Fruit fly (Drosophila melanogaster) whole organism, wandering third instar larva: ENCODE measurements around the gene CtIP.

ENCODE experiments used
- CG32264 ChIP-seq: fragments of 200-800 bp; sonication (Bioruptor generic); optimal IDR thresholded peaks from 2 replicates; lab custom pipeline; 2016; ENCODE audit warnings: missing biosample characterization, missing genetic modification characterization
- CG9705 ChIP-seq: fragments of 200-800 bp; sonication (Bioruptor generic); optimal IDR thresholded peaks from 2 replicates; lab custom pipeline; 2018; ENCODE audit warnings: missing biosample characterization, mild to moderate bottlenecking, missing genetic modification characterization
- CrebA ChIP-seq: fragments of 200-800 bp; sonication (Bioruptor generic); optimal IDR thresholded peaks from 2 replicates; lab custom pipeline; 2016; ENCODE audit warnings: missing biosample characterization, mild to moderate bottlenecking, missing genetic modification characterization, borderline replicate concordance
- Dfd ChIP-seq: fragments of >200 bp; optimal IDR thresholded peaks from 2 replicates; lab custom pipeline; 2017; ENCODE audit warnings: missing biosample characterization, missing genetic modification characterization
- Dif ChIP-seq: fragments of 200-275, 200-300 bp; sonication (Bioruptor generic); optimal IDR thresholded peaks from 2 replicates; lab custom pipeline; 2018; ENCODE audit warnings: missing biosample characterization, missing genetic modification characterization; ENCODE audit not compliant: partially characterized antibody
- GATAd ChIP-seq: sonication (Bioruptor generic); optimal IDR thresholded peaks from 2 replicates; lab custom pipeline; 2016; ENCODE audit warnings: missing biosample characterization, missing genetic modification characterization
- HLH106 ChIP-seq: fragments of 200-800 bp; optimal IDR thresholded peaks from 3 replicates; lab custom pipeline; 2019; ENCODE audit warnings: missing biosample characterization, mild to moderate bottlenecking, missing genetic modification characterization, moderate library complexity
- Hnf4 ChIP-seq: fragments of 200-800 bp; sonication (Bioruptor generic); optimal IDR thresholded peaks from 2 replicates; lab custom pipeline; 2016; ENCODE audit warnings: missing biosample characterization, mild to moderate bottlenecking, missing genetic modification characterization
- Hr78 ChIP-seq: fragments of >200 bp; optimal IDR thresholded peaks from 2 replicates; lab custom pipeline; 2017; ENCODE audit warnings: missing biosample characterization, missing genetic modification characterization
- Hr83 ChIP-seq: fragments of 200-300 bp; sonication (Bioruptor generic); optimal IDR thresholded peaks from 2 replicates; lab custom pipeline; 2016; ENCODE audit warnings: missing biosample characterization, mild to moderate bottlenecking, missing genetic modification characterization, moderate library complexity; ENCODE audit not compliant: poor library complexity, severe bottlenecking
- Jra ChIP-seq: sonication (Bioruptor generic); optimal IDR thresholded peaks from 2 replicates; lab custom pipeline; 2016; ENCODE audit warnings: missing biosample characterization, missing genetic modification characterization
- Mio ChIP-seq: sonication (Bioruptor generic); optimal IDR thresholded peaks from 2 replicates; lab custom pipeline; 2016; ENCODE audit warnings: missing biosample characterization, missing genetic modification characterization
- Myc ChIP-seq: fragments of >200 bp; optimal IDR thresholded peaks from 2 replicates; lab custom pipeline; 2017
- N ChIP-seq: fragments of >200 bp; optimal IDR thresholded peaks from 2 replicates; lab custom pipeline; 2018; ENCODE audit warnings: missing biosample characterization, missing external identifiers, missing genetic modification characterization
- OdsH ChIP-seq: fragments of 200-800 bp; sonication (Bioruptor generic); optimal IDR thresholded peaks from 2 replicates; lab custom pipeline; 2016; ENCODE audit warnings: missing biosample characterization, mild to moderate bottlenecking, missing genetic modification characterization
- Rel ChIP-seq, 2 experiments: fragments of 200-800 bp; sonication (Bioruptor generic) in 1 of 2; optimal IDR thresholded peaks; 2 replicates in 1 of 2; 3 replicates in 1 of 2; lab custom pipeline; 2016 to 2019; ENCODE audit warnings: mild to moderate bottlenecking in 2 of 2, missing biosample characterization in 2 of 2, missing genetic modification characterization in 2 of 2, moderate library complexity in 1 of 2
- Sp1 ChIP-seq: fragments of 200-800 bp; sonication (Bioruptor generic); optimal IDR thresholded peaks from 3 replicates; lab custom pipeline; 2019; ENCODE audit warnings: missing biosample characterization, mild to moderate bottlenecking, missing genetic modification characterization, moderate library complexity
- Vsx2 ChIP-seq: fragments of 200-300, 225-300 bp; sonication (Bioruptor generic); optimal IDR thresholded peaks from 2 replicates; lab custom pipeline; 2018; ENCODE audit warnings: missing biosample characterization, missing genetic modification characterization; ENCODE audit not compliant: partially characterized antibody
- br ChIP-seq: fragments of 200-800 bp; sonication (Bioruptor generic); optimal IDR thresholded peaks from 2 replicates; lab custom pipeline; 2016; ENCODE audit warnings: missing biosample characterization, missing genetic modification characterization
- brk ChIP-seq: fragments of 200-800 bp; sonication (Bioruptor generic); optimal IDR thresholded peaks from 2 replicates; lab custom pipeline; 2016; ENCODE audit warnings: missing biosample characterization, mild to moderate bottlenecking, missing genetic modification characterization
- dl ChIP-seq, 2 experiments: fragments of 175-275, 200-275 bp in 1 of 2; fragments of 200-275 bp in 1 of 2; sonication (Bioruptor generic); optimal IDR thresholded peaks; lab custom pipeline; 2018; ENCODE audit warnings: mild to moderate bottlenecking in 2 of 2, missing biosample characterization in 2 of 2, missing genetic modification characterization in 2 of 2, moderate library complexity in 2 of 2; ENCODE audit not compliant: partially characterized antibody in 2 of 2, insufficient read depth in 1 of 2
- dmrt93B ChIP-seq: fragments of 200-800 bp; sonication (Bioruptor generic); optimal IDR thresholded peaks from 2 replicates; lab custom pipeline; 2018; ENCODE audit warnings: missing biosample characterization, mild to moderate bottlenecking, missing genetic modification characterization
- dsf ChIP-seq: sonication (Bioruptor generic); optimal IDR thresholded peaks from 2 replicates; lab custom pipeline; 2016; ENCODE audit warnings: missing biosample characterization, missing genetic modification characterization, borderline replicate concordance
- ey ChIP-seq: fragments of 200-800 bp; sonication (Bioruptor generic); optimal IDR thresholded peaks from 2 replicates; lab custom pipeline; 2016; ENCODE audit warnings: missing biosample characterization, missing genetic modification characterization
- foxo ChIP-seq, 2 experiments: fragments of 200-800 bp; sonication (Bioruptor generic); optimal IDR thresholded peaks; 2 replicates in 1 of 2; 3 replicates in 1 of 2; lab custom pipeline; 2016 to 2017; ENCODE audit warnings: missing biosample characterization in 2 of 2, missing genetic modification characterization in 2 of 2
- fru ChIP-seq: fragments of 200-800 bp; sonication (Bioruptor generic); optimal IDR thresholded peaks from 3 replicates; lab custom pipeline; 2016; ENCODE audit warnings: missing biosample characterization, mild to moderate bottlenecking, missing genetic modification characterization
- h ChIP-seq: fragments of 200-800 bp; sonication (Bioruptor generic); optimal IDR thresholded peaks from 3 replicates; lab custom pipeline; 2016; ENCODE audit warnings: missing biosample characterization, mild to moderate bottlenecking, missing genetic modification characterization
- jim ChIP-seq: fragments of 175-275, 200-325 bp; sonication (Bioruptor generic); optimal IDR thresholded peaks from 2 replicates; lab custom pipeline; 2016; ENCODE audit warnings: missing biosample characterization, mild to moderate bottlenecking, missing genetic modification characterization
- lola ChIP-seq: fragments of >200 bp; optimal IDR thresholded peaks from 2 replicates; lab custom pipeline; 2017; ENCODE audit warnings: missing biosample characterization, missing genetic modification characterization
- pan ChIP-seq: fragments of >200 bp; optimal IDR thresholded peaks from 2 replicates; lab custom pipeline; 2017
- psq ChIP-seq: fragments of 200-800 bp; sonication (Bioruptor generic); optimal IDR thresholded peaks from 3 replicates; lab custom pipeline; 2017; ENCODE audit warnings: missing biosample characterization, mild to moderate bottlenecking, missing genetic modification characterization, moderate library complexity
- rgr ChIP-seq: fragments of 200-800 bp; sonication (Bioruptor generic); optimal IDR thresholded peaks from 3 replicates; lab custom pipeline; 2016; ENCODE audit warnings: missing biosample characterization, mild to moderate bottlenecking, missing genetic modification characterization
- sage ChIP-seq: fragments of 200-800 bp; sonication (Bioruptor generic); optimal IDR thresholded peaks from 2 replicates; lab custom pipeline; 2016; ENCODE audit warnings: missing biosample characterization, mild to moderate bottlenecking, missing genetic modification characterization
- sv ChIP-seq: fragments of 200-800 bp; sonication (Bioruptor generic); optimal IDR thresholded peaks from 3 replicates; lab custom pipeline; 2016; ENCODE audit warnings: missing biosample characterization, missing genetic modification characterization
- tai ChIP-seq: sonication (Bioruptor generic); optimal IDR thresholded peaks from 2 replicates; lab custom pipeline; 2016; ENCODE audit warnings: missing biosample characterization, missing genetic modification characterization
- usp ChIP-seq: fragments of >200 bp; optimal IDR thresholded peaks from 2 replicates; lab custom pipeline; 2017; ENCODE audit warnings: missing biosample characterization, missing genetic modification characterization
- woc ChIP-seq: sonication (Bioruptor generic); optimal IDR thresholded peaks from 2 replicates; lab custom pipeline; 2016; ENCODE audit warnings: missing biosample characterization, mild to moderate bottlenecking, missing genetic modification characterization

The CtIP gene

dm6 chr3L:20399550-20400109 is 36.4 kb upstream of the CtIP start (continued):
- TF ChIP-seq Hr83 (peak; percentile 70), HLH106 (tag; lab: Kevin White, UChicago) (peak; percentile 91), Mio (GFP tag; lab: Kevin White, UChicago) (peak; percentile 82), woc (peak; percentile 83), pan (lab: Kevin White, UChicago) (no peak), OdsH (GFP tag; lab: Kevin White, UChicago) (peak; percentile 91)

dm6 chr3L:20400515-20400914 is 35.5 kb upstream of the CtIP start:
- TF ChIP-seq Dif (GFP tag; lab: Kevin White, UChicago) = no peak
- TF ChIP-seq N (GFP tag; lab: Kevin White, UChicago) = no peak
- no peak for TF ChIP-seq Dfd (GFP tag; lab: Kevin White, UChicago)
- TF ChIP-seq Hnf4 (GFP tag; lab: Kevin White, UChicago) = no peak
- no peak for TF ChIP-seq Vsx2
- no peak for TF ChIP-seq ey (GFP tag; lab: Kevin White, UChicago)
- TF ChIP-seq Jra = no peak
- TF ChIP-seq sage (GFP tag; lab: Kevin White, UChicago) = no peak
- TF ChIP-seq fru (GFP tag; lab: Kevin White, UChicago) = no peak
- TF ChIP-seq Hr83 = no peak
- no peak for TF ChIP-seq pan (lab: Kevin White, UChicago)

- TF ChIP-seq fru (GFP tag; lab: Kevin White, UChicago) (peak; percentile 42), Vsx2 (peak; percentile 87), rgr (peak; percentile 33), Hr83 (peak; percentile 54), Rel (GFP tag; optimal IDR thresholded peaks at IDR 0.05; lab: Kevin White, UChicago) (no peak), Rel (tag; optimal IDR thresholded peaks at IDR 0.05; lab: Kevin White, UChicago) (peak; percentile 16), dl (GFP tag; optimal IDR thresholded peaks at IDR 0.05; lab: Kevin White, UChicago; ENCODE audit: insufficient read depth in 1 of 2, partially characterized antibody in 2 of 2) (peak; percentile 88 to 95), h (GFP tag; lab: Kevin White, UChicago) (no peak), Myc (lab: Kevin White, UChicago) (no peak), Dfd (GFP tag; lab: Kevin White, UChicago) (no peak), br (no peak), lola (GFP tag; lab: Kevin White, UChicago) (no peak), sv (GFP tag; lab: Kevin White, UChicago) (no peak), Dif (GFP tag; lab: Kevin White, UChicago) (peak; percentile 97), Jra (no peak), tai (GFP tag; lab: Kevin White, UChicago) (no peak), CG32264 (no peak), Sp1 (GFP tag; lab: Kevin White, UChicago) (peak; percentile 44), jim (GFP tag; lab: Kevin White, UChicago) (no peak), dsf (no peak), psq (GFP tag; lab: Kevin White, UChicago) (peak; percentile 99), HLH106 (tag; lab: Kevin White, UChicago) (no peak), Mio (GFP tag; lab: Kevin White, UChicago) (no peak), Hr78 (GFP tag; lab: Kevin White, UChicago) (no peak)
- TF ChIP-seq, all 38 proteins: peak for 9
Observed at dm6 chr3L:20401026-20401912, 34.8 kb upstream of the CtIP start, which contains the start of gene trbl. Gene trbl (minus strand): TSS chr3L:20401609.

- TF ChIP-seq Mio (GFP tag; lab: Kevin White, UChicago) (no peak), CrebA (no peak), OdsH (GFP tag; lab: Kevin White, UChicago) (peak; percentile 68), CG9705 (GFP tag; lab: Kevin White, UChicago) (peak; percentile 40), GATAd (GFP tag; lab: Kevin White, UChicago) (no peak), dmrt93B (GFP tag; lab: Kevin White, UChicago) (peak; percentile 22), ey (GFP tag; lab: Kevin White, UChicago) (peak; percentile 71), usp (GFP tag; lab: Kevin White, UChicago) (no peak), rgr (peak; percentile 51), h (GFP tag; lab: Kevin White, UChicago) (peak; percentile 75), brk (GFP tag; lab: Kevin White, UChicago) (peak; percentile 49), Hnf4 (GFP tag; lab: Kevin White, UChicago) (peak; percentile 52), Rel (GFP tag; optimal IDR thresholded peaks at IDR 0.05; lab: Kevin White, UChicago) (peak; percentile 58), Rel (tag; optimal IDR thresholded peaks at IDR 0.05; lab: Kevin White, UChicago) (peak; percentile 50), woc (peak; percentile 44), fru (GFP tag; lab: Kevin White, UChicago) (peak; percentile 60), Sp1 (GFP tag; lab: Kevin White, UChicago) (peak; percentile 79), foxo (GFP tag; optimal IDR thresholded peaks at IDR 0.05; lab: Kevin White, UChicago) (peak in 1 of 2 experiments; percentile 61), psq (GFP tag; lab: Kevin White, UChicago) (peak; percentile 93), jim (GFP tag; lab: Kevin White, UChicago) (no peak), br (peak; percentile 66), pan (lab: Kevin White, UChicago) (no peak), Jra (peak; percentile 55)
Observed at dm6 chr3L:20402665-20403492, 33.2 kb upstream of the CtIP start.
